Fruit fly (Drosophila melanogaster): ENCODE results near the gene CG9626.

Gene CG9626

dm6 chr3R:8285727-8286344 lies 14.9 kb downstream of the CG9626 start:
- TF ChIP-seq CG8478 (optimal IDR thresholded peaks at IDR 0.05) = no peak
- no peak for TF ChIP-seq psq (optimal IDR thresholded peaks at IDR 0.05)
- TF ChIP-seq usp (GFP tag; optimal IDR thresholded peaks at IDR 0.05) = no peak
- no peak for TF ChIP-seq Dll (optimal IDR thresholded peaks at IDR 0.05)
- TF ChIP-seq EcR (GFP tag; optimal IDR thresholded peaks at IDR 0.05) = no peak
- TF ChIP-seq pan (optimal IDR thresholded peaks at IDR 0.05) = no peak

- TF ChIP-seq EcR (GFP tag; optimal IDR thresholded peaks at IDR 0.05) (no peak), psq (optimal IDR thresholded peaks at IDR 0.05) (no peak)
Measured at dm6 chr3R:8284234-8284633, 16.5 kb downstream of the CG9626 start.

DNA sequence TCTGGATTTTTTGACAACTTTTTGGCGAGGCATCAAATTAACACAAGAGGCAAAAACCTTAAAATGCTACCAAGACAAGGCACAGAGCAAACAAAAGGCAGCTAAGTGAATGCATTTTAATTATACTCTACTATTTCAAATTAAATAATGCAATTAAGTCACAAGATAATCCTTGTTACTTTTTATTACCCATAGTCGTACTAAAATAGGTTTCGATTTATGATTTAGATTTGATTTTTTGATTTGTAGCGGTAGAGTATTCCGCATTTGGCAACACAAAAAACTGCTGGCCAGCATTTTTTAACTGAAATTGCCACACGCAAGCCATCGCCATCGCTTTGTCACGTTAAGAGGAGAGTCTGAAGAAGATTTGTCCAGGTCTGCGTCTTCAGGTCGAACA lies 18.1 kb downstream of the CG9626 start:
- TF ChIP-seq pan (optimal IDR thresholded peaks at IDR 0.05) = no peak
- no peak for TF ChIP-seq Dll (optimal IDR thresholded peaks at IDR 0.05)
- TF ChIP-seq usp (GFP tag; optimal IDR thresholded peaks at IDR 0.05) = no peak
- no peak for TF ChIP-seq EcR (GFP tag; optimal IDR thresholded peaks at IDR 0.05)
- TF ChIP-seq CG8478 (optimal IDR thresholded peaks at IDR 0.05) = no peak
- no peak for TF ChIP-seq psq (optimal IDR thresholded peaks at IDR 0.05)

- TF ChIP-seq pan (optimal IDR thresholded peaks at IDR 0.05) (no peak), EcR (GFP tag; optimal IDR thresholded peaks at IDR 0.05) (no peak), CG8478 (optimal IDR thresholded peaks at IDR 0.05) (no peak), usp (GFP tag; optimal IDR thresholded peaks at IDR 0.05) (no peak), Dll (optimal IDR thresholded peaks at IDR 0.05) (no peak), psq (optimal IDR thresholded peaks at IDR 0.05) (no peak)
Measured at dm6 chr3R:8279970-8280369, 20.8 kb downstream of the CG9626 start.

DNA sequence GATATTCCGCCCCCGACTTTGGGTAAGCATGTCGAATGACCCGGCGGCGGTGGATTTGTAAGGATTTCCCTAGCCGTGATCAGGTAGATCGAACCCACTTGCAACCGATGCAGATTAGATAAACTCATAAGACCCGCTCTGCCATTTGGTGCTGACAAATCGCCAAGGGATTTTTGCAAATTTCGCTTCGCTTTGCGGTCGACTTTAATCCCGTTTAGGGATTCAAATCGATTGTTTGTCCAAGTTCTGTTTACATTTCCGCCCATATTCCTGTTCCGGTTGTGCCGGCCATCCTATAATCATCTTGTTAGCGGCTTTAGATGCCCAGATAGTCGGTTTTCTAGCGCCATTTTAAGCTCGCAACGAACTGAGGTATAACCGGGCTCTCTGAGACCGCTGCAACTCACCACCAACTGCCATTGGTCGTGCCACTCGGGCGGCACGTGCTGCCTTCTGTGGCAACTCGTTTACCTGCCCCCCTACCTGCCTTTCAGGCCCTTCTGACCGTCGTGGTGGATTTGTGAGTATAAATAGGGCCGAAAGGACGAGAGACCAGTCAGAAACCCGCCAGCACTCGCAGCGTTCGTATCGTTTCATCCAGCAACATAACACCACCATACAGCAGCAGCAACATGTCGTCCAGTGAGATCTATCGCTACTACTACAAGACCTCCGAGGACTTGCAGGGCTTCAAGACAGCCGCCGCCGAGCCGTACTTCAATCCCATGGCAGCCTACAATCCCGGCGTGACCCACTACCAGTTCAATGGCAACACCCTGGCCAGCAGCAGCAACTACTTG lies 23.1 kb downstream of the CG9626 start, which contains the start of gene ato:
TSS of gene ato (plus strand) at position 559 of the 800 bp plus-strand sequence.
- no peak for TF ChIP-seq psq (optimal IDR thresholded peaks at IDR 0.05)
- no peak for TF ChIP-seq CG8478 (optimal IDR thresholded peaks at IDR 0.05)
- TF ChIP-seq usp (GFP tag; optimal IDR thresholded peaks at IDR 0.05) = no peak
- no peak for TF ChIP-seq Dll (optimal IDR thresholded peaks at IDR 0.05)
- no peak for TF ChIP-seq EcR (GFP tag; optimal IDR thresholded peaks at IDR 0.05)
- TF ChIP-seq pan (optimal IDR thresholded peaks at IDR 0.05) = no peak

DNA sequence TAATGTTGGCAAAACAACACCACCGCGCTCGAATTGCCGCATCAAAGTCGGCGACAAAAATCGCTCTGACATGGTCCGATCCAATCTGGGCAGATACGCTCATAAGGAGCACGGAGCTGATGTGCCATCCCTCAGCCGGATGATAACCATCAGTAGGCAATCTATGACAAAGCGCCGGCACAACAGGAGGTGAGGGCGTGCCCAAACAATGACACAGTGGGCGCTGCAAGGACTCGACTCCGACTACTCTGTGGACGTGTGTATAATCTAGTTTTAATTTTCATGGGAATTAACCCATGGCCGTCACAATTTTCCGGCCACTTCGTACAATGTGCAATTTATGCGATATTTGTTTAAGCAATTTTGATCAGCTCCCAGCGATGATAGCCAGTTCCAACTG lies 25.7 kb downstream of the CG9626 start:
- TF ChIP-seq pan (optimal IDR thresholded peaks at IDR 0.05) (no peak), EcR (GFP tag; optimal IDR thresholded peaks at IDR 0.05) (no peak), usp (GFP tag; optimal IDR thresholded peaks at IDR 0.05) (no peak), Dll (optimal IDR thresholded peaks at IDR 0.05) (no peak), psq (optimal IDR thresholded peaks at IDR 0.05) (no peak), CG8478 (optimal IDR thresholded peaks at IDR 0.05) (no peak)

DNA sequence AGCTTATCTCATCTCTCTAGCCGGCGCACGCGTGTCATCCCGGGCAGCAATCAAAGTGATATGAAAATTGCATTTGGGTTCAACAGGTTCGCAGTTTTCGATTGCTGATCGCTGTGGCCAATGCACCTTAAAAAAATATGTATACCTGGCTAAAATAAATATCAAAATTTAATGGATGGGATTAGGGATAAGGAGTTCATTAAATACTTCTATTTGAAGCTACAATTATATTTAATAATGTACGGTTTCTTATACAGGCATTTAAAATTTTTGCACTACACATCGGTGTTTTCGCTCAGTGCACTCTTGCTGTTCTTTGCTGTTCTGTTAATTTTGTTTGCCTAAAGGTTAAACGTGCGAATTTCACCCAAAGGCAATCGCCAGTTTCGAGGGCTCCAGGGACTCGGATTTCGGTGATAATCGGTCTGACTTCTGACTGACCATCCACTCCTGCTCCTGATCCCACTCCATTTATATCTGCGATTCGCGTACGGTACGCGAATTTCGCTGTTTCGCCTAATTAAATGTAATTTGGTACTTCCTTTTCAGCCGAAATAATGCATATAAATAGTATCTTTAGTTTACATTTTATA lies 28.1 kb downstream of the CG9626 start:
- no peak for TF ChIP-seq Dll (optimal IDR thresholded peaks at IDR 0.05)
- no peak for TF ChIP-seq usp (GFP tag; optimal IDR thresholded peaks at IDR 0.05)
- TF ChIP-seq pan (optimal IDR thresholded peaks at IDR 0.05) = no peak
- no peak for TF ChIP-seq psq (optimal IDR thresholded peaks at IDR 0.05)
- no peak for TF ChIP-seq CG8478 (optimal IDR thresholded peaks at IDR 0.05)
- TF ChIP-seq EcR (GFP tag; optimal IDR thresholded peaks at IDR 0.05) = no peak

- no peak for TF ChIP-seq Dll (optimal IDR thresholded peaks at IDR 0.05)
Measured at dm6 chr3R:8269740-8270139, 31.0 kb downstream of the CG9626 start, which contains the start of gene CG9630. CG9630 (minus strand) TSS chr3R:8269896.

DNA sequence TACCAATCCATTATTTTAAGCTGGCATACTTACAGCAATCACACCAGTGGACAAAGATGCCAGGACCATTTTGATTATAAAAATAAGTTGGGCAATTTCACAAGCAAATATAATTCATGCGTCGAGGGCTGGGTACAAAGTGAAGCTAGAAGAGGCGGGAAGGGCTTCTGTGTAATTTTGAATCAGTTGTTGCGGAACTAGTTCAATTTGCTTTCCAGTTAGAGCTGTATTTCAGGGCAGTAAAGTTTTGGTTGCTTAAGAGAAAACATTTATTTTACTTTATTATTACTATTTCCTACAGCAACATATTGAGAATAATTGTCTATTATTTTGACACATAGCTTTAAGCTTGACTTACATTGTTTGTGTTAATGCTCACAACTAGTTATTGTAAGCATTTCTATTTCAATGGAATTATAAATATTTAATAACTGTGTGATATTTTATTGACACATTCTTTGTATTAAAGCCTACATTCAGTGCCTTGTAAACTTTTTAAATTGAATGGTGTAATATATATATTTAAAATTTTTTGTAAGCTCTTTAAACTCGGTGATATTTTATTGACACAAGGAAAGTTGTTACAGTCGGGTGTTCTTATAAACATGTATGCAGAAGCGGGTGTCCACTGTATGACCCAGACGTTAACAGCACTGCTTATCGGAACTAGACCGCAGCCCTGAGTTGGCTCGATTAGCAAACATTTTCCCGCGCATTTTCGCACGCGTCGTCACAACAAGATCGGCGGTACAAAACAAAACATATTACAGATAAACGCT lies 36.3 kb downstream of the CG9626 start, which contains the start of the genes RPA1 and Mcm2:
TSS of gene RPA1 (minus strand) at position 150 of the 779 bp plus-strand sequence.
TSS of gene Mcm2 (plus strand) at position 669 of the 779 bp plus-strand sequence.
- TF ChIP-seq usp (GFP tag; optimal IDR thresholded peaks at IDR 0.05) (no peak), psq (optimal IDR thresholded peaks at IDR 0.05) (no peak), Dll (optimal IDR thresholded peaks at IDR 0.05) (no peak), EcR (GFP tag; optimal IDR thresholded peaks at IDR 0.05) (no peak), CG8478 (optimal IDR thresholded peaks at IDR 0.05) (no peak), pan (optimal IDR thresholded peaks at IDR 0.05) (no peak)

DNA sequence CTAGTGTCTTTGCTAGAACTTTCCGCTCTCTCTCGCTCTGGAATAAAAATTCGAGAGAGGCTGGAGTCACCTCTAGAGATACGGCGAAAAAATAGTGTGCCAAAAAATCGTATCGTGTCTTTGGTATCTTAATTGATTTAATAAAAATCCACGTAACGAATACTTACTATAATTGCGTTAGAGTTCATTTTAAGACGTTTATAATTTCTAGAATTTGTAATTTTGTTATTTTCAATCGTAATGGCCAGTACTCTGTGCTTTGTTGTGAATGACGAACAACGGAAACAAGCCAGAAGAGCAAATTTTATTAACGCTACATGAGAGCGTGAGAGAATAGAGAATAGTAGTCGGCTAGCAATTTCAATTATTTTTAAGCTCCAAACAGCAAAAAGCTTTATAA lies 39.1 kb downstream of the CG9626 start:
- TF ChIP-seq EcR (GFP tag; optimal IDR thresholded peaks at IDR 0.05) = no peak
- no peak for TF ChIP-seq pan (optimal IDR thresholded peaks at IDR 0.05)
- TF ChIP-seq CG8478 (optimal IDR thresholded peaks at IDR 0.05) = no peak
- TF ChIP-seq psq (optimal IDR thresholded peaks at IDR 0.05) = no peak
- no peak for TF ChIP-seq Dll (optimal IDR thresholded peaks at IDR 0.05)
- no peak for TF ChIP-seq usp (GFP tag; optimal IDR thresholded peaks at IDR 0.05)

DNA sequence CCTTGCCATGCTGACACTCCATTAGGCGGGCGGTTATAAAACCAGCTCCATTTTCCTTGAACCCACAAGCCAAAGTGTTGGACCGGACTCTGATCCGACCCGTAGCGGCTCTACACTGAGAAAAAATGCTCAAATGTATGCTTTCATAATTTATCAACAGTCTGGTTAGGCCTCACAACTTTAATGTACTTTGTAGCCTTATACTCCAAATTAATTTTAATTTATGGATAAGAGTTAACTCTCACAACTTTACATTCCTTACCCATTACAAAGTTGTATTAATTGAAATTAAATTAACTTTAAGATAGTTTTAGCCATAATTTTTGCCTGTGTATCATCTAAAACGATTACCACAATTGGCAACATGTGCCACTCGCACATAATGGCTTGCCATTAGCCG lies 44.7 kb downstream of the CG9626 start:
- TF ChIP-seq EcR (GFP tag; optimal IDR thresholded peaks at IDR 0.05) = no peak
- no peak for TF ChIP-seq pan (optimal IDR thresholded peaks at IDR 0.05)
- TF ChIP-seq usp (GFP tag; optimal IDR thresholded peaks at IDR 0.05) = no peak
- TF ChIP-seq psq (optimal IDR thresholded peaks at IDR 0.05) = no peak
- no peak for TF ChIP-seq CG8478 (optimal IDR thresholded peaks at IDR 0.05)

Data from whole organism.